Worm (Caenorhabditis elegans) whole organism, mixed stage, embryonic: ENCODE data around the gene ZK896.1.

Experiments
- M03D4.4 ChIP-seq: sonication (generic microtip); optimal IDR thresholded peaks from 2 replicates; lab custom pipeline; 2017; ENCODE audit warnings: mild to moderate bottlenecking, missing genetic modification characterization, missing compliant biosample characterization
- bed-3 ChIP-seq: fragments of 200-800 bp; sonication (Bioruptor generic); optimal IDR thresholded peaks from 3 replicates; lab custom pipeline; 2018; ENCODE audit warnings: mild to moderate bottlenecking, missing genetic modification characterization, moderate library complexity, missing compliant biosample characterization
- blmp-1 ChIP-seq: fragments of 150-350 bp; optimal IDR thresholded peaks from 2 replicates; lab custom pipeline; 2014; ENCODE audit warnings: missing biosample characterization, missing genetic modification characterization
- ceh-39 ChIP-seq: fragments of 150-350 bp; optimal IDR thresholded peaks from 2 replicates; lab custom pipeline; 2014; ENCODE audit warnings: missing biosample characterization, missing genetic modification characterization
- ceh-43 ChIP-seq: fragments of 200-800 bp; sonication (Bioruptor generic); optimal IDR thresholded peaks from 2 replicates; lab custom pipeline; 2018; ENCODE audit warnings: mild to moderate bottlenecking, missing genetic modification characterization, moderate library complexity, missing compliant biosample characterization
- ceh-83 ChIP-seq: fragments of 200-800 bp; sonication (Bioruptor generic); optimal IDR thresholded peaks from 2 replicates; lab custom pipeline; 2018; ENCODE audit warnings: mild to moderate bottlenecking, missing genetic modification characterization, missing compliant biosample characterization
- ces-1 ChIP-seq: fragments of 150-350 bp; optimal IDR thresholded peaks from 2 replicates; lab custom pipeline; 2014; ENCODE audit warnings: missing biosample characterization, missing genetic modification reagents, missing genetic modification characterization
- cnd-1 ChIP-seq: fragments of 200-800 bp; sonication (Bioruptor generic); optimal IDR thresholded peaks from 2 replicates; lab custom pipeline; 2018; ENCODE audit warnings: mild to moderate bottlenecking, missing genetic modification characterization, missing compliant biosample characterization
- drap-1 ChIP-seq: fragments of 200-800 bp; sonication (Bioruptor generic); optimal IDR thresholded peaks from 3 replicates; lab custom pipeline; 2018; ENCODE audit warnings: mild to moderate bottlenecking, missing genetic modification characterization, missing compliant biosample characterization
- elt-1 ChIP-seq: sonication (generic microtip); optimal IDR thresholded peaks from 2 replicates; lab custom pipeline; 2017; ENCODE audit warnings: missing genetic modification characterization, mild to moderate bottlenecking, missing compliant biosample characterization, antibody characterized with exemption, moderate library complexity, borderline replicate concordance; ENCODE audit not compliant: insufficient read depth
- elt-3 ChIP-seq: fragments of 150-350 bp; optimal IDR thresholded peaks from 2 replicates; lab custom pipeline; 2014; ENCODE audit warnings: missing biosample characterization, missing genetic modification characterization
- flh-1 ChIP-seq: fragments of 200-800 bp; sonication (Bioruptor generic); optimal IDR thresholded peaks from 2 replicates; lab custom pipeline; 2018; ENCODE audit warnings: mild to moderate bottlenecking, missing genetic modification characterization, moderate library complexity, missing compliant biosample characterization
- ham-2 ChIP-seq: fragments of 200-800 bp; sonication (Bioruptor generic); optimal IDR thresholded peaks from 2 replicates; lab custom pipeline; 2018; ENCODE audit warnings: mild to moderate bottlenecking, missing genetic modification characterization, missing compliant biosample characterization
- lin-13 ChIP-seq: fragments of 150-350 bp; optimal IDR thresholded peaks from 2 replicates; lab custom pipeline; 2014; ENCODE audit warnings: missing biosample characterization, missing genetic modification characterization
- lin-32 ChIP-seq: fragments of 200-800 bp; sonication (Bioruptor generic); optimal IDR thresholded peaks from 2 replicates; lab custom pipeline; 2018; ENCODE audit warnings: mild to moderate bottlenecking, missing genetic modification characterization, missing compliant biosample characterization
- mab-5 ChIP-seq: fragments of 150-350 bp; optimal IDR thresholded peaks from 2 replicates; lab custom pipeline; 2014; ENCODE audit warnings: missing biosample characterization, missing genetic modification characterization
- mep-1 ChIP-seq: fragments of 150-350 bp; optimal IDR thresholded peaks from 2 replicates; lab custom pipeline; 2017; ENCODE audit warnings: missing biosample characterization, missing genetic modification reagents, missing genetic modification characterization, inconsistent platforms
- mls-2 ChIP-seq: sonication (generic microtip); optimal IDR thresholded peaks from 2 replicates; lab custom pipeline; 2016; ENCODE audit warnings: mild to moderate bottlenecking, missing genetic modification characterization, moderate library complexity, missing compliant biosample characterization
- nhr-12 ChIP-seq: fragments of 150-350 bp; optimal IDR thresholded peaks from 2 replicates; lab custom pipeline; 2014; ENCODE audit warnings: missing biosample characterization, missing genetic modification characterization
- nhr-2 ChIP-seq: fragments of 150-350 bp; optimal IDR thresholded peaks from 2 replicates; lab custom pipeline; 2014; ENCODE audit warnings: missing biosample characterization, missing genetic modification characterization
- nhr-237 ChIP-seq: fragments of 150-350 bp; optimal IDR thresholded peaks from 2 replicates; lab custom pipeline; 2014; ENCODE audit warnings: missing biosample characterization, missing genetic modification characterization
- nhr-76 ChIP-seq: sonication (generic microtip); optimal IDR thresholded peaks from 2 replicates; lab custom pipeline; 2017; ENCODE audit warnings: missing biosample characterization, missing genetic modification characterization
- pha-4 ChIP-seq: fragments of 150-350 bp; optimal IDR thresholded peaks from 2 replicates; lab custom pipeline; 2018; ENCODE audit warnings: missing biosample characterization, missing genetic modification reagents, missing genetic modification characterization
- sem-2 ChIP-seq: fragments of 200-800 bp; sonication (Bioruptor generic); optimal IDR thresholded peaks from 2 replicates; lab custom pipeline; 2018; ENCODE audit warnings: mild to moderate bottlenecking, missing genetic modification characterization, missing compliant biosample characterization
- snpc-4 ChIP-seq: fragments of 150-350 bp; optimal IDR thresholded peaks from 2 replicates; lab custom pipeline; 2014; ENCODE audit warnings: missing biosample characterization, missing genetic modification characterization
- tbx-8 ChIP-seq: fragments of 200-800 bp; sonication (Bioruptor generic); optimal IDR thresholded peaks from 2 replicates; lab custom pipeline; 2018; ENCODE audit warnings: mild to moderate bottlenecking, missing genetic modification characterization, moderate library complexity, missing compliant biosample characterization
- unc-120 ChIP-seq: sonication (generic microtip); optimal IDR thresholded peaks from 2 replicates; lab custom pipeline; 2017; ENCODE audit warnings: missing genetic modification characterization, missing compliant biosample characterization; ENCODE audit not compliant: poor library complexity, severe bottlenecking
- unc-39 ChIP-seq: fragments of 150-350 bp; optimal IDR thresholded peaks from 2 replicates; lab custom pipeline; 2014; ENCODE audit warnings: missing biosample characterization, missing genetic modification characterization
- unc-62 ChIP-seq: fragments of 150-350 bp; optimal IDR thresholded peaks from 2 replicates; lab custom pipeline; 2014; ENCODE audit warnings: missing biosample characterization, missing genetic modification reagents, missing genetic modification characterization
- zip-8 ChIP-seq: fragments of 150-350 bp; optimal IDR thresholded peaks from 2 replicates; lab custom pipeline; 2014; ENCODE audit warnings: missing biosample characterization, missing genetic modification characterization
- ztf-11 ChIP-seq: fragments of 150-350 bp; optimal IDR thresholded peaks from 2 replicates; lab custom pipeline; 2014; ENCODE audit warnings: missing biosample characterization, missing genetic modification characterization

The ZK896.1 gene

ce11 chrIV:12900267-12900666, 25.1 kb upstream of the ZK896.1 start, which contains the start of gene K08D8.10:
TSS of gene K08D8.10 (plus strand) at chrIV:12900567.
- no peak for TF ChIP-seq ham-2 (GFP tag; lab: Kevin White, UChicago)
- TF ChIP-seq lin-32 (GFP tag; lab: Kevin White, UChicago) = no peak
- TF ChIP-seq elt-1 (tag; lab: Kevin White, UChicago) = no peak
- TF ChIP-seq drap-1 = no peak
- no peak for TF ChIP-seq nhr-237 (tag; lab: Kevin White, UChicago)
- TF ChIP-seq unc-39 = no peak
- TF ChIP-seq ceh-83 (GFP tag; lab: Kevin White, UChicago) = no peak
- no peak for TF ChIP-seq nhr-12 (tag; lab: Kevin White, UChicago)
- no peak for TF ChIP-seq M03D4.4 (tag; lab: Kevin White, UChicago)
- TF ChIP-seq snpc-4 = no peak
- no peak for TF ChIP-seq zip-8 (tag; lab: Kevin White, UChicago)
- TF ChIP-seq bed-3 (GFP tag; lab: Kevin White, UChicago) = no peak
- no peak for TF ChIP-seq tbx-8 (GFP tag; lab: Kevin White, UChicago)
- no peak for TF ChIP-seq elt-3
- no peak for TF ChIP-seq ztf-11 (tag; lab: Kevin White, UChicago)
- TF ChIP-seq unc-120 (tag; lab: Kevin White, UChicago) = no peak
- TF ChIP-seq unc-62 (GFP tag; lab: Kevin White, UChicago) = no peak

DNA sequence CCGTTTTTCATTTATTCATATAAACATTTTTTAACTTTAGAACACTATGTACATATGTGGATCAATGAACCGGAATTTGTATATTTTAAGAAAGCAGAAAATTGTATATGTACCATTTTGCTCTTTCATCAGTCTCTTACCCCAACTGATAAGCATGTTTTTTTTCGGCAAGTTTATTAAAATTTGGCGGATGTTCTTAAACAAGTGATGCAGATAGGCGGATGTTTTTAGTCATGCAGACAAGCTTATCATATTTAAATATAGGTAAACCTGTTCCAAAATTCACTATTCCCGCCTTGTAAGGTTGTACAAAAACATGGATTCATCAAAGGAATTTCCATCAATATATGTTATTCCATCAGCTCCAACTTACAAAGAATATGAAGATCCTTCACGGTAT, 24.2 kb upstream of the ZK896.1 start, which contains the start of gene K08D8.9:
TSS of gene K08D8.9 (plus strand) at position 301 of the 400 bp plus-strand sequence.
- TF ChIP-seq nhr-237 (tag; lab: Kevin White, UChicago) = no peak
- TF ChIP-seq ces-1 (GFP tag; lab: Kevin White, UChicago) = no peak
- TF ChIP-seq nhr-2 = no peak
- no peak for TF ChIP-seq blmp-1 (tag; lab: Kevin White, UChicago)
- no peak for TF ChIP-seq nhr-76 (tag; lab: Kevin White, UChicago)
- TF ChIP-seq mls-2 = no peak
- TF ChIP-seq elt-1 (tag; lab: Kevin White, UChicago) = no peak
- no peak for TF ChIP-seq sem-2 (GFP tag; lab: Kevin White, UChicago)
- no peak for TF ChIP-seq elt-3
- TF ChIP-seq ceh-83 (GFP tag; lab: Kevin White, UChicago) = no peak
- TF ChIP-seq nhr-12 (tag; lab: Kevin White, UChicago) = no peak
- no peak for TF ChIP-seq ham-2 (GFP tag; lab: Kevin White, UChicago)
- TF ChIP-seq unc-39 = no peak
- no peak for TF ChIP-seq ceh-43 (GFP tag; lab: Kevin White, UChicago)

DNA sequence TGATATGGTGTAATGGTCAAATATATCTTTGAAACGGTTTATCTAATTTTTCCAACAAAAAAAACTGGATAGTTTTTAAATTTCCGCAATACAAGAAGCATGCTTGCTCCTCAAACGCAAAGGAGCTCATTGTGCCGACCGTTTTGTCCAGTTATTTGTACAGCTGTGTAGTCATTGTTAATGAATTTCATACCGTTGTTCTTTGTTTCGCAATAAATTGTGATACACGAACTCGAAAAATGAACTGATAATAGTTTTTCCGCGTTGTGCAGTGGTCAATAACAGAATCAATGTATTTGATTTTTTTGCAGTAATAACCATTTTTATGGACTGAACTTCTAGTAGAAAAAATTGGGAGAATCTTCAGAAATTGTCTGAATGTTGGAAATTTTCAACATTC, 23.7 kb upstream of the ZK896.1 start:
- TF ChIP-seq mep-1 (no peak), lin-13 (tag; lab: Kevin White, UChicago) (no peak), lin-32 (GFP tag; lab: Kevin White, UChicago) (no peak), ceh-39 (tag; lab: Kevin White, UChicago) (no peak), nhr-2 (no peak), snpc-4 (no peak), nhr-12 (tag; lab: Kevin White, UChicago) (no peak), ces-1 (GFP tag; lab: Kevin White, UChicago) (no peak), flh-1 (GFP tag; lab: Kevin White, UChicago) (no peak), nhr-76 (tag; lab: Kevin White, UChicago) (no peak), mab-5 (tag; lab: Kevin White, UChicago) (no peak), drap-1 (no peak), unc-62 (GFP tag; lab: Kevin White, UChicago) (no peak), M03D4.4 (tag; lab: Kevin White, UChicago) (no peak), cnd-1 (tag; lab: Kevin White, UChicago) (no peak), pha-4 (tag; lab: Kevin White, UChicago) (no peak), blmp-1 (tag; lab: Kevin White, UChicago) (no peak)

- no peak for TF ChIP-seq elt-1 (tag; lab: Kevin White, UChicago)
- TF ChIP-seq tbx-8 (GFP tag; lab: Kevin White, UChicago) = no peak
- TF ChIP-seq ceh-83 (GFP tag; lab: Kevin White, UChicago) = no peak
- no peak for TF ChIP-seq pha-4 (tag; lab: Kevin White, UChicago)
- TF ChIP-seq ceh-43 (GFP tag; lab: Kevin White, UChicago) = no peak
- TF ChIP-seq mab-5 (tag; lab: Kevin White, UChicago) = no peak
- TF ChIP-seq zip-8 (tag; lab: Kevin White, UChicago) = no peak
Observed at ce11 chrIV:12897146-12897545, 22.0 kb upstream of the ZK896.1 start.
